Fruit fly (Drosophila melanogaster) whole organism, embryonic: ENCODE data around the gene Rrp5.

Experiments
- Abd-B ChIP-seq: fragments of 200-800 bp; sonication (Bioruptor generic); optimal IDR thresholded peaks from 2 replicates; lab custom pipeline; 2018; ENCODE audit warnings: missing biosample characterization, mild to moderate bottlenecking, missing genetic modification characterization, moderate library complexity
- Asciz ChIP-seq: fragments of 200-800 bp; sonication (Bioruptor generic); optimal IDR thresholded peaks from 2 replicates; lab custom pipeline; 2017; ENCODE audit warnings: missing biosample characterization, mild to moderate bottlenecking, missing genetic modification characterization, missing genetic modification reagents
- B-H2 ChIP-seq: fragments of 200-800 bp; sonication (Bioruptor generic); optimal IDR thresholded peaks from 2 replicates; lab custom pipeline; 2018; ENCODE audit warnings: missing biosample characterization, mild to moderate bottlenecking, missing genetic modification characterization
- CG1024 ChIP-seq: fragments of 200-800 bp; sonication (Bioruptor generic); IDR thresholded peaks from 2 replicates; pipeline ENCODE4 v1.3.6; 2022; ENCODE audit warnings: missing biosample characterization, missing genetic modification characterization
- CG11723 ChIP-seq: fragments of 200-800 bp; sonication (Bioruptor generic); optimal IDR thresholded peaks from 2 replicates; lab custom pipeline; 2017; ENCODE audit warnings: missing biosample characterization, mild to moderate bottlenecking, missing genetic modification characterization
- CG1233 ChIP-seq: fragments of 200-800 bp; sonication (Bioruptor generic); optimal IDR thresholded peaks from 4 replicates; lab custom pipeline; 2018; ENCODE audit warnings: missing biosample characterization, mild to moderate bottlenecking, missing genetic modification characterization
- CG13775 ChIP-seq: fragments of 200-800 bp; sonication (Bioruptor generic); optimal IDR thresholded peaks from 3 replicates; lab custom pipeline; 2017; ENCODE audit warnings: missing biosample characterization, mild to moderate bottlenecking, missing genetic modification characterization
- CG17361 ChIP-seq: fragments of 200-800 bp; sonication (Bioruptor generic); IDR thresholded peaks from 3 replicates; pipeline ENCODE4 v1.3.6; 2022; ENCODE audit warnings: missing biosample characterization, missing genetic modification characterization
- CG17612 ChIP-seq: fragments of 200-800 bp; sonication (Bioruptor generic); IDR thresholded peaks from 2 replicates; pipeline ENCODE4 v1.3.6; 2022; ENCODE audit warnings: missing biosample characterization, missing genetic modification characterization
- CG1792 ChIP-seq: fragments of 200-800 bp; sonication (Bioruptor generic); optimal IDR thresholded peaks from 2 replicates; lab custom pipeline; 2016; ENCODE audit warnings: missing biosample characterization, missing genetic modification characterization
- CG18619 ChIP-seq: fragments of 200-800 bp; sonication (Bioruptor generic); optimal IDR thresholded peaks from 3 replicates; lab custom pipeline; 2017; ENCODE audit warnings: missing biosample characterization, mild to moderate bottlenecking, missing genetic modification characterization
- CG31224 ChIP-seq: fragments of 200-800 bp; sonication (Bioruptor generic); IDR thresholded peaks from 2 replicates; pipeline ENCODE4 v1.3.6; 2022; ENCODE audit warnings: missing biosample characterization, missing genetic modification characterization
- CG3281 ChIP-seq: fragments of 200-800 bp; sonication (Bioruptor generic); optimal IDR thresholded peaks from 3 replicates; lab custom pipeline; 2017; ENCODE audit warnings: missing biosample characterization, mild to moderate bottlenecking, missing genetic modification characterization
- CG4424 ChIP-seq: fragments of 200-800 bp; sonication (Bioruptor generic); optimal IDR thresholded peaks from 3 replicates; lab custom pipeline; 2016; ENCODE audit warnings: missing biosample characterization, missing genetic modification characterization
- CG5953 ChIP-seq: fragments of 200-800 bp; sonication (Bioruptor generic); IDR thresholded peaks from 2 replicates; pipeline ENCODE4 v1.3.6; 2022; ENCODE audit warnings: missing biosample characterization, missing genetic modification characterization
- CG6175 ChIP-seq: fragments of 200-800 bp; sonication (Bioruptor generic); IDR thresholded peaks from 3 replicates; pipeline ENCODE4 v1.3.6; 2022; ENCODE audit warnings: missing biosample characterization, missing genetic modification characterization
- CG6254 ChIP-seq: fragments of 200-800 bp; sonication (Bioruptor generic); optimal IDR thresholded peaks from 3 replicates; lab custom pipeline; 2017; ENCODE audit warnings: mild to moderate bottlenecking, missing biosample characterization, missing genetic modification reagents, missing genetic modification characterization
- CG6854 ChIP-seq: fragments of 200-800 bp; sonication (Bioruptor generic); optimal IDR thresholded peaks from 3 replicates; lab custom pipeline; 2017; ENCODE audit warnings: missing biosample characterization, mild to moderate bottlenecking, missing genetic modification characterization
- CG7963 ChIP-seq: fragments of 200-800 bp; sonication (Bioruptor generic); IDR thresholded peaks from 3 replicates; pipeline ENCODE4 v1.3.6; 2022; ENCODE audit warnings: missing biosample characterization, missing genetic modification characterization; ENCODE audit not compliant: partially characterized antibody
- CG8281 ChIP-seq: fragments of 200-800 bp; sonication (Bioruptor generic); optimal IDR thresholded peaks from 2 replicates; lab custom pipeline; 2018; ENCODE audit warnings: missing biosample characterization, mild to moderate bottlenecking, missing genetic modification characterization, moderate library complexity
- CG8765 ChIP-seq: fragments of 200-800 bp; sonication (Bioruptor generic); IDR thresholded peaks from 2 replicates; pipeline ENCODE4 v1.3.6; 2022; ENCODE audit warnings: missing biosample characterization, missing genetic modification characterization
- CG9215 ChIP-seq: fragments of 200-800 bp; sonication (Bioruptor generic); IDR thresholded peaks from 2 replicates; pipeline ENCODE4 v1.3.6; 2022; ENCODE audit warnings: missing biosample characterization, missing genetic modification characterization
- CG9727 ChIP-seq: fragments of 200-800 bp; sonication (Bioruptor generic); optimal IDR thresholded peaks from 3 replicates; lab custom pipeline; 2017; ENCODE audit warnings: missing biosample characterization, mild to moderate bottlenecking, missing genetic modification characterization
- CoRest ChIP-seq: fragments of 200-800 bp; sonication (Bioruptor generic); optimal IDR thresholded peaks from 3 replicates; lab custom pipeline; 2018; ENCODE audit warnings: missing biosample characterization, mild to moderate bottlenecking, missing genetic modification characterization, moderate library complexity
- D19B ChIP-seq: fragments of 200-800 bp; sonication (Bioruptor generic); optimal IDR thresholded peaks from 2 replicates; lab custom pipeline; 2017; ENCODE audit warnings: missing biosample characterization, mild to moderate bottlenecking, missing genetic modification characterization
- Dek ChIP-seq: fragments of 200-800 bp; sonication (Bioruptor generic); optimal IDR thresholded peaks from 3 replicates; lab custom pipeline; 2019; ENCODE audit warnings: missing biosample characterization, mild to moderate bottlenecking, missing genetic modification characterization, moderate library complexity
- Dip2 ChIP-seq: fragments of 200-800 bp; sonication (Bioruptor generic); IDR thresholded peaks from 2 replicates; pipeline ENCODE4 v1.3.6; 2022; ENCODE audit warnings: missing biosample characterization, missing genetic modification characterization
- Dp ChIP-seq: fragments of 200-800 bp; sonication (Bioruptor generic); optimal IDR thresholded peaks from 2 replicates; lab custom pipeline; 2018; ENCODE audit warnings: missing biosample characterization, mild to moderate bottlenecking, missing genetic modification characterization, moderate library complexity
- HmgD ChIP-seq: fragments of 200-800 bp; sonication (Bioruptor generic); optimal IDR thresholded peaks from 3 replicates; lab custom pipeline; 2016; ENCODE audit warnings: missing biosample characterization, missing genetic modification characterization
- HmgZ ChIP-seq: fragments of 200-800 bp; sonication (Bioruptor generic); optimal IDR thresholded peaks from 2 replicates; lab custom pipeline; 2018; ENCODE audit warnings: missing biosample characterization, mild to moderate bottlenecking, missing genetic modification characterization
- Jarid2 ChIP-seq: fragments of 200-800 bp; sonication (Bioruptor generic); optimal IDR thresholded peaks from 3 replicates; lab custom pipeline; 2017; ENCODE audit warnings: mild to moderate bottlenecking, missing biosample characterization, missing genetic modification reagents, missing genetic modification characterization
- Lpt ChIP-seq: fragments of >200 bp; optimal IDR thresholded peaks from 2 replicates; lab custom pipeline; 2018; ENCODE audit warnings: missing biosample characterization, missing genetic modification characterization
- NFAT ChIP-seq: fragments of 200-800 bp; sonication (Bioruptor generic); IDR thresholded peaks from 2 replicates; pipeline ENCODE4 v1.3.6; 2022; ENCODE audit warnings: missing biosample characterization, missing genetic modification characterization
- Opbp ChIP-seq: fragments of 200-800 bp; sonication (Bioruptor generic); IDR thresholded peaks from 3 replicates; pipeline ENCODE4 v1.3.6; 2022; ENCODE audit warnings: missing biosample characterization, missing genetic modification characterization; ENCODE audit not compliant: partially characterized antibody
- Xrp1 ChIP-seq: fragments of 200-800 bp; sonication (Bioruptor generic); IDR thresholded peaks from 2 replicates; pipeline ENCODE4 v1.3.6; 2022; ENCODE audit warnings: missing biosample characterization, missing genetic modification characterization
- bab2 ChIP-seq: fragments of 200-800 bp; sonication (Bioruptor generic); optimal IDR thresholded peaks from 2 replicates; lab custom pipeline; 2016; ENCODE audit warnings: missing biosample characterization, missing genetic modification characterization
- chinmo ChIP-seq: fragments of 200-800 bp; sonication (Bioruptor generic); IDR thresholded peaks from 4 replicates; pipeline ENCODE4 v1.3.6; 2022; ENCODE audit warnings: missing biosample characterization, missing genetic modification characterization; ENCODE audit not compliant: partially characterized antibody
- chn ChIP-seq: fragments of 200-800 bp; sonication (Bioruptor generic); optimal IDR thresholded peaks from 2 replicates; lab custom pipeline; 2016; ENCODE audit warnings: missing biosample characterization, missing genetic modification characterization
- da ChIP-seq: fragments of 200-800 bp; sonication (Bioruptor generic); optimal IDR thresholded peaks from 2 replicates; lab custom pipeline; 2016; ENCODE audit warnings: missing biosample characterization, missing genetic modification characterization
- fd64A ChIP-seq: fragments of 200-800 bp; sonication (Bioruptor generic); optimal IDR thresholded peaks from 3 replicates; lab custom pipeline; 2018; ENCODE audit warnings: missing biosample characterization, mild to moderate bottlenecking, missing genetic modification characterization
- fru ChIP-seq: fragments of >200 bp; optimal IDR thresholded peaks from 2 replicates; lab custom pipeline; 2017
- ham ChIP-seq: fragments of 200-800 bp; sonication (Bioruptor generic); IDR thresholded peaks from 2 replicates; pipeline ENCODE4 v1.3.6; 2022; ENCODE audit warnings: missing biosample characterization, missing genetic modification characterization
- inv ChIP-seq: fragments of 200-800 bp; sonication (Bioruptor generic); IDR thresholded peaks from 2 replicates; pipeline ENCODE4 v1.3.6; 2022; ENCODE audit warnings: missing biosample characterization, missing genetic modification characterization; ENCODE audit not compliant: partially characterized antibody
- knrl ChIP-seq: fragments of 200-800 bp; sonication (Bioruptor generic); IDR thresholded peaks from 3 replicates; pipeline ENCODE4 v1.3.6; 2022; ENCODE audit warnings: missing biosample characterization, missing genetic modification characterization; ENCODE audit not compliant: partially characterized antibody
- luna ChIP-seq: fragments of 200-800 bp; sonication (Bioruptor generic); optimal IDR thresholded peaks from 2 replicates; lab custom pipeline; 2016; ENCODE audit warnings: missing biosample characterization, missing genetic modification characterization
- odd ChIP-seq: fragments of 200-800 bp; sonication (Bioruptor generic); optimal IDR thresholded peaks from 2 replicates; lab custom pipeline; 2017; ENCODE audit warnings: missing biosample characterization, mild to moderate bottlenecking, missing genetic modification characterization
- pnt ChIP-seq: fragments of 200-800 bp; sonication (Bioruptor generic); optimal IDR thresholded peaks from 3 replicates; lab custom pipeline; 2016; ENCODE audit warnings: missing biosample characterization, missing genetic modification characterization
- sd ChIP-seq: fragments of 200-800 bp; sonication (Bioruptor generic); optimal IDR thresholded peaks from 3 replicates; lab custom pipeline; 2018; ENCODE audit warnings: missing biosample characterization, mild to moderate bottlenecking, missing genetic modification characterization, moderate library complexity
- slou ChIP-seq: fragments of 200-800 bp; sonication (Bioruptor generic); optimal IDR thresholded peaks from 3 replicates; lab custom pipeline; 2016; ENCODE audit warnings: missing biosample characterization, missing genetic modification characterization
- slp2 ChIP-seq: fragments of 200-800 bp; sonication (Bioruptor generic); optimal IDR thresholded peaks from 2 replicates; lab custom pipeline; 2016; ENCODE audit warnings: missing biosample characterization, missing genetic modification characterization
- ssp ChIP-seq: fragments of 200-800 bp; sonication (Bioruptor generic); IDR thresholded peaks from 2 replicates; pipeline ENCODE4 v1.3.6; 2022; ENCODE audit warnings: missing biosample characterization, missing genetic modification characterization
- vfl ChIP-seq: fragments of 200-800 bp; sonication (Bioruptor generic); optimal IDR thresholded peaks from 2 replicates; lab custom pipeline; 2016; ENCODE audit warnings: missing biosample characterization, missing genetic modification characterization

Rrp5 gene

dm6 chr3R:24320342-24320711 lies 12.8 kb downstream of the Rrp5 start (continued):
- no peak for TF ChIP-seq da (GFP tag; lab: Kevin White, UChicago)
- no peak for TF ChIP-seq Dek (tag; lab: Kevin White, UChicago)
- TF ChIP-seq CG1024 (GFP tag; lab: Robert Waterston, UW), result no peak
- peak; percentile 25 for TF ChIP-seq HmgZ (tag; lab: Kevin White, UChicago)
- TF ChIP-seq HmgD (GFP tag; lab: Kevin White, UChicago), result no peak
- no peak for TF ChIP-seq B-H2 (GFP tag; lab: Kevin White, UChicago)
- TF ChIP-seq CG17612 (GFP tag; lab: Robert Waterston, UW), result no peak
- no peak for TF ChIP-seq Asciz (GFP tag; lab: Kevin White, UChicago)
- TF ChIP-seq CG6254 (GFP tag; lab: Kevin White, UChicago), result no peak
- no peak for TF ChIP-seq CG6175 (GFP tag; lab: Robert Waterston, UW)
- peak; percentile 63 for TF ChIP-seq knrl (GFP tag; lab: Robert Waterston, UW)
- TF ChIP-seq Jarid2, result no peak
- TF ChIP-seq Opbp (GFP tag; lab: Robert Waterston, UW), result peak; percentile 78
- no peak for TF ChIP-seq sd (tag; lab: Kevin White, UChicago)
- TF ChIP-seq CG17361, result no peak
- TF ChIP-seq odd (GFP tag; lab: Kevin White, UChicago), result no peak
- peak; percentile 76 for TF ChIP-seq Dp
- no peak for TF ChIP-seq vfl (GFP tag; lab: Kevin White, UChicago)
- TF ChIP-seq Dip2 (GFP tag; lab: Robert Waterston, UW), result no peak
- TF ChIP-seq bab2, result no peak
- TF ChIP-seq CG8281 (tag; lab: Kevin White, UChicago), result no peak
- no peak for TF ChIP-seq pnt (GFP tag; lab: Kevin White, UChicago)
- TF ChIP-seq NFAT (GFP tag; lab: Robert Waterston, UW), result no peak
- no peak for TF ChIP-seq ham
- TF ChIP-seq CG9215 (GFP tag; lab: Robert Waterston, UW), result no peak
- no peak for TF ChIP-seq slp2
- no peak for TF ChIP-seq CG9727
- TF ChIP-seq CG18619 (GFP tag; lab: Kevin White, UChicago), result no peak
- TF ChIP-seq CG1792 (GFP tag; lab: Kevin White, UChicago), result no peak
- TF ChIP-seq chinmo (GFP tag; lab: Robert Waterston, UW), result peak; percentile 81; the same call in 3 of the 4 replicates
- no peak for TF ChIP-seq CG1233 (GFP tag; lab: Kevin White, UChicago)
- no peak for TF ChIP-seq CG6854 (GFP tag; lab: Kevin White, UChicago)
- TF ChIP-seq Abd-B (GFP tag; lab: Kevin White, UChicago), result no peak
- TF ChIP-seq CG8765 (GFP tag; lab: Robert Waterston, UW), result no peak
- no peak for TF ChIP-seq Lpt (GFP tag; lab: Kevin White, UChicago)
- peak; percentile 52; the same call in 1 of the 2 replicates for TF ChIP-seq inv (GFP tag; lab: Robert Waterston, UW)
- TF ChIP-seq CoRest (tag; lab: Kevin White, UChicago), result no peak
- TF ChIP-seq CG11723 (GFP tag; lab: Kevin White, UChicago), result no peak
- no peak for TF ChIP-seq CG3281 (GFP tag; lab: Kevin White, UChicago)
- TF ChIP-seq CG7963 (GFP tag; lab: Robert Waterston, UW), result peak; percentile 46; the same call in 1 of the 3 replicates
- TF ChIP-seq CG4424, result no peak
- TF ChIP-seq CG31224, result no peak
- no peak for TF ChIP-seq ssp (GFP tag; lab: Robert Waterston, UW)
- TF ChIP-seq fd64A, result no peak
- no peak for TF ChIP-seq CG13775 (GFP tag; lab: Kevin White, UChicago)
- TF ChIP-seq CG5953 (GFP tag; lab: Robert Waterston, UW), result no peak
- no peak for TF ChIP-seq D19B (GFP tag; lab: Kevin White, UChicago)
- TF ChIP-seq Xrp1 (GFP tag; lab: Robert Waterston, UW), result 0 out of 2 replicates have a peak, but pooled peaks have one; percentile 23
- no peak for TF ChIP-seq fru (lab: Kevin White, UChicago)
- no peak for TF ChIP-seq slou
- no peak for TF ChIP-seq luna
- no peak for TF ChIP-seq chn (GFP tag; lab: Kevin White, UChicago)
